Worm (Caenorhabditis elegans) whole organism, L1 larva: ENCODE data around the gene rabr-4.

ENCODE experiments used
- fkh-10 ChIP-seq: sonication (generic microtip); optimal IDR thresholded peaks from 2 replicates; lab custom pipeline; 2017; ENCODE audit warnings: missing biosample characterization, missing genetic modification reagents, missing genetic modification characterization
- nhr-12 ChIP-seq: sonication (generic microtip); optimal IDR thresholded peaks from 2 replicates; lab custom pipeline; 2017; ENCODE audit warnings: missing biosample characterization, missing genetic modification characterization

DNA sequence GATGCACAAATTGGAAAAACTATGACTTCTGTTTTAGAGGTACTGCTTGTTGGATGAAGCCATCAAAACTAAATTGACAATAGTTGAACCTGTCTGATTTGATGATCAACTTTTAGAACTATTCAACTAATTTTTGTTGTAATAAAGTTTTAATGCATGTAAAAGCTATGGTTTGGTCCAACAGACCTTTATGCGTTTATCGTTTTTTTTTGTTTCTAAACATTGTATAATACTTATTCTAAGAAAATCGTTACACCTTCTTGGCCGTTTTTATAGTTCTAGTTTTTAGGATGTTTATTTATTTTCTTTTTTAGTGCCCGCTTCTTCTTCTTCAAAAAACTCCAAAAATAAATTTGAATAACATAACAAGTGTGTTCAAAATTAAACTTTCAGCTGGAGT lies 31.0 kb upstream of the rabr-4 start, which contains the start of gene F10A3.12:
- TF ChIP-seq nhr-12 (tag; lab: Kevin White, UChicago), result no peak
- no peak for TF ChIP-seq fkh-10
